Fruit fly (Drosophila melanogaster) Kc167 (cell line): ENCODE measurements around the gene CG42752.

Source experiments
- Myc ChIP-seq: fragments of >200 bp; optimal IDR thresholded peaks from 2 replicates; lab custom pipeline; 2017; ENCODE audit warnings: missing external identifiers
- h ChIP-seq: fragments of >200 bp; optimal IDR thresholded peaks from 3 replicates; lab custom pipeline; 2018; ENCODE audit warnings: missing external identifiers
- psq ChIP-seq: fragments of >200 bp; optimal IDR thresholded peaks from 2 replicates; lab custom pipeline; 2017; ENCODE audit warnings: missing external identifiers
- ttk ChIP-seq: sonication (Bioruptor generic); optimal IDR thresholded peaks from 2 replicates; lab custom pipeline; 2017; ENCODE audit warnings: missing external identifiers

- TF ChIP-seq ttk (no peak), h (lab: Kevin White, UChicago) (no peak), psq (no peak), Myc (no peak)
These were observed 13.3 kb upstream of the CG42752 start for dm6 chr2L:18753242-18753641.
